Worm (Caenorhabditis elegans): Measurements from ENCODE around the gene F54D5.4.

- TF ChIP-seq elt-4 (tag; optimal IDR thresholded peaks at IDR 0.05) (no peak), pag-3 (tag; optimal IDR thresholded peaks at IDR 0.05; ENCODE audit: borderline replicate concordance) (no peak)
Measured at ce11 chrII:11599751-11600150, 30.1 kb downstream of the F54D5.4 start, which contains the start of gene npp-5.

All from whole organism, late embryonic.